Fruit fly (Drosophila melanogaster) whole organism, embryonic: ENCODE measurements around the gene Seipin.

ENCODE experiments used
- Abd-B ChIP-seq: fragments of 200-800 bp; sonication (Bioruptor generic); optimal IDR thresholded peaks from 2 replicates; lab custom pipeline; 2018; ENCODE audit warnings: missing biosample characterization, mild to moderate bottlenecking, missing genetic modification characterization, moderate library complexity
- CG11456 ChIP-seq: fragments of 200-800 bp; sonication (Bioruptor generic); IDR thresholded peaks from 3 replicates; pipeline ENCODE4 v1.3.6; 2022; ENCODE audit warnings: missing biosample characterization, missing genetic modification characterization
- CG12659 ChIP-seq: fragments of 200-800 bp; sonication (Bioruptor generic); optimal IDR thresholded peaks from 3 replicates; lab custom pipeline; 2017; ENCODE audit warnings: mild to moderate bottlenecking, missing biosample characterization, missing genetic modification reagents, missing genetic modification characterization
- CG13775 ChIP-seq: fragments of 200-800 bp; sonication (Bioruptor generic); optimal IDR thresholded peaks from 3 replicates; lab custom pipeline; 2017; ENCODE audit warnings: missing biosample characterization, mild to moderate bottlenecking, missing genetic modification characterization
- CG14667 ChIP-seq: fragments of 200-800 bp; sonication (Bioruptor generic); IDR thresholded peaks from 2 replicates; pipeline ENCODE4 v1.3.6; 2022; ENCODE audit warnings: missing biosample characterization, missing genetic modification characterization
- CG15269 ChIP-seq: fragments of 200-800 bp; sonication (Bioruptor generic); optimal IDR thresholded peaks from 2 replicates; lab custom pipeline; 2018; ENCODE audit warnings: missing biosample characterization, mild to moderate bottlenecking, missing genetic modification characterization, moderate library complexity
- CG1647 ChIP-seq: fragments of 200-800 bp; sonication (Bioruptor generic); optimal IDR thresholded peaks from 3 replicates; lab custom pipeline; 2016; ENCODE audit warnings: missing biosample characterization, missing genetic modification characterization
- CG16813 ChIP-seq: fragments of 200-800 bp; sonication (Bioruptor generic); IDR thresholded peaks from 3 replicates; pipeline ENCODE4 v1.3.6; 2022; ENCODE audit warnings: missing biosample characterization, missing genetic modification characterization; ENCODE audit not compliant: partially characterized antibody
- CG17568 ChIP-seq: fragments of 200-800 bp; sonication (Bioruptor generic); optimal IDR thresholded peaks from 2 replicates; lab custom pipeline; 2018; ENCODE audit warnings: missing biosample characterization, mild to moderate bottlenecking, missing genetic modification characterization, moderate library complexity
- CG2129 ChIP-seq: fragments of 200-800 bp; sonication (Bioruptor generic); IDR thresholded peaks from 2 replicates; pipeline ENCODE4 v1.3.6; 2022; ENCODE audit warnings: missing biosample characterization, missing genetic modification characterization; ENCODE audit not compliant: partially characterized antibody
- CG2202 ChIP-seq: fragments of 200-800 bp; sonication (Bioruptor generic); optimal IDR thresholded peaks from 2 replicates; lab custom pipeline; 2018; ENCODE audit warnings: missing biosample characterization, mild to moderate bottlenecking, missing genetic modification characterization
- CG2889 ChIP-seq: fragments of 200-800 bp; sonication (Bioruptor generic); IDR thresholded peaks from 3 replicates; pipeline ENCODE4 v1.3.6; 2022; ENCODE audit warnings: missing biosample characterization, missing genetic modification characterization
- CG3726 ChIP-seq: fragments of 200-800 bp; sonication (Bioruptor generic); IDR thresholded peaks from 3 replicates; pipeline ENCODE4, ENCODE4 v1.3.6; 2022; ENCODE audit warnings: missing biosample characterization, missing genetic modification characterization
- CG3838 ChIP-seq: fragments of 200-800 bp; sonication (Bioruptor generic); optimal IDR thresholded peaks from 3 replicates; lab custom pipeline; 2016; ENCODE audit warnings: missing biosample characterization, missing genetic modification characterization
- CG4328 ChIP-seq: fragments of 200-800 bp; sonication (Bioruptor generic); optimal IDR thresholded peaks from 3 replicates; lab custom pipeline; 2017; ENCODE audit warnings: missing biosample characterization, missing genetic modification reagents, missing genetic modification characterization
- CG6272 ChIP-seq: fragments of 200-800 bp; sonication (Bioruptor generic); IDR thresholded peaks from 2 replicates; pipeline ENCODE4 v1.3.6; 2022; ENCODE audit warnings: missing biosample characterization, missing genetic modification characterization
- CG6689 ChIP-seq: fragments of 200-800 bp; sonication (Bioruptor generic); IDR thresholded peaks from 2 replicates; pipeline ENCODE4 v1.3.6; 2022; ENCODE audit warnings: missing biosample characterization, missing genetic modification characterization
- CG9727 ChIP-seq: fragments of 200-800 bp; sonication (Bioruptor generic); optimal IDR thresholded peaks from 3 replicates; lab custom pipeline; 2017; ENCODE audit warnings: missing biosample characterization, mild to moderate bottlenecking, missing genetic modification characterization
- CG9797 ChIP-seq: fragments of 200-800 bp; sonication (Bioruptor generic); optimal IDR thresholded peaks from 3 replicates; lab custom pipeline; 2018; ENCODE audit warnings: missing biosample characterization, mild to moderate bottlenecking, missing genetic modification characterization
- CG9876 ChIP-seq: fragments of 200-800 bp; sonication (Bioruptor generic); optimal IDR thresholded peaks from 2 replicates; lab custom pipeline; 2016; ENCODE audit warnings: missing biosample characterization, missing genetic modification characterization
- Camta ChIP-seq: fragments of 200-800 bp; sonication (Bioruptor generic); optimal IDR thresholded peaks from 2 replicates; lab custom pipeline; 2016; ENCODE audit warnings: missing biosample characterization, missing genetic modification characterization
- Dbx ChIP-seq: fragments of 200-800 bp; sonication (Bioruptor generic); IDR thresholded peaks from 3 replicates; pipeline ENCODE4 v1.3.6; 2022; ENCODE audit warnings: missing biosample characterization, missing genetic modification characterization
- Deaf1 ChIP-seq: fragments of 200-800 bp; optimal IDR thresholded peaks from 3 replicates; lab custom pipeline; 2019; ENCODE audit warnings: missing biosample characterization, mild to moderate bottlenecking, missing genetic modification characterization, moderate library complexity
- Dp ChIP-seq: fragments of 200-800 bp; sonication (Bioruptor generic); optimal IDR thresholded peaks from 2 replicates; lab custom pipeline; 2018; ENCODE audit warnings: missing biosample characterization, mild to moderate bottlenecking, missing genetic modification characterization, moderate library complexity
- Eip74EF ChIP-seq, 2 experiments: fragments of 200-800 bp in 1 of 2; fragments of >200 bp in 1 of 2; sonication (Bioruptor generic) in 1 of 2; optimal IDR thresholded peaks; 2 replicates each; lab custom pipeline; 2017 to 2019; ENCODE audit warnings: missing biosample characterization in 2 of 2, missing genetic modification characterization in 2 of 2, mild to moderate bottlenecking in 1 of 2, moderate library complexity in 1 of 2
- Ets65A ChIP-seq: fragments of 200-800 bp; sonication (Bioruptor generic); peaks from one replicate; lab custom pipeline; 2016; ENCODE audit warnings: missing biosample characterization, missing genetic modification characterization
- MESR4 ChIP-seq: fragments of 200-800 bp; sonication (Bioruptor generic); optimal IDR thresholded peaks from 2 replicates; lab custom pipeline; 2018; ENCODE audit warnings: missing biosample characterization, mild to moderate bottlenecking, missing genetic modification characterization, moderate library complexity
- Mad ChIP-seq: fragments of 200-800 bp; sonication (Bioruptor generic); optimal IDR thresholded peaks from 2 replicates; lab custom pipeline; 2016; ENCODE audit warnings: missing biosample characterization, missing genetic modification characterization
- Nf-YB ChIP-seq: fragments of 200-800 bp; sonication (Bioruptor generic); optimal IDR thresholded peaks from 3 replicates; lab custom pipeline; 2019; ENCODE audit warnings: missing biosample characterization, mild to moderate bottlenecking, missing genetic modification characterization, moderate library complexity
- Rfx ChIP-seq: fragments of 200-800 bp; sonication (Bioruptor generic); IDR thresholded peaks from 2 replicates; pipeline ENCODE4 v1.3.6; 2022; ENCODE audit warnings: missing biosample characterization, missing genetic modification characterization
- Sin3A ChIP-seq: fragments of >200 bp; optimal IDR thresholded peaks from 2 replicates; lab custom pipeline; 2018
- Sry-β ChIP-seq: fragments of 200-800 bp; sonication (Bioruptor generic); optimal IDR thresholded peaks from 2 replicates; lab custom pipeline; 2018; ENCODE audit warnings: missing biosample characterization, mild to moderate bottlenecking, missing genetic modification characterization, moderate library complexity
- Sry-δ ChIP-seq: fragments of 200-800 bp; sonication (Bioruptor generic); optimal IDR thresholded peaks from 2 replicates; lab custom pipeline; 2016; ENCODE audit warnings: missing biosample characterization, missing genetic modification characterization
- caup ChIP-seq: fragments of 200-800 bp; sonication (Bioruptor generic); optimal IDR thresholded peaks from 3 replicates; lab custom pipeline; 2017; ENCODE audit warnings: missing biosample characterization, mild to moderate bottlenecking, missing genetic modification characterization, moderate library complexity; ENCODE audit not compliant: severe bottlenecking
- chif ChIP-seq, 2 experiments: fragments of 200-800 bp; sonication (Bioruptor generic); optimal IDR thresholded peaks; 3 replicates each; lab custom pipeline; 2016; ENCODE audit warnings: missing biosample characterization in 2 of 2, missing genetic modification characterization in 2 of 2
- corto ChIP-seq: fragments of 200-800 bp; sonication (Bioruptor generic); optimal IDR thresholded peaks from 2 replicates; lab custom pipeline; 2016; ENCODE audit warnings: missing biosample characterization, mild to moderate bottlenecking, missing genetic modification characterization, moderate library complexity
- crol ChIP-seq: fragments of 200-800 bp; sonication (Bioruptor generic); IDR thresholded peaks from 2 replicates; pipeline ENCODE4 v1.3.6; 2022; ENCODE audit warnings: missing biosample characterization, missing genetic modification characterization
- danr ChIP-seq: fragments of 200-800 bp; sonication (Bioruptor generic); IDR thresholded peaks from 2 replicates; pipeline ENCODE4 v1.3.6; 2022; ENCODE audit warnings: missing biosample characterization, missing genetic modification characterization
- mam ChIP-seq: fragments of 200-800 bp; sonication (Bioruptor generic); optimal IDR thresholded peaks from 3 replicates; lab custom pipeline; 2016; ENCODE audit warnings: missing biosample characterization, missing genetic modification characterization
- mld ChIP-seq: fragments of 200-800 bp; sonication (Bioruptor generic); IDR thresholded peaks from 3 replicates; pipeline ENCODE4 v1.3.6; 2022; ENCODE audit warnings: missing biosample characterization, missing genetic modification characterization; ENCODE audit not compliant: partially characterized antibody
- nom ChIP-seq: fragments of 200-800 bp; sonication (Bioruptor generic); optimal IDR thresholded peaks from 2 replicates; lab custom pipeline; 2017; ENCODE audit warnings: missing biosample characterization, missing genetic modification characterization, mild to moderate bottlenecking, moderate library complexity, missing genetic modification reagents
- pho ChIP-seq: fragments of 200-800 bp; sonication (Bioruptor generic); optimal IDR thresholded peaks from 2 replicates; lab custom pipeline; 2016; ENCODE audit warnings: missing biosample characterization, missing genetic modification characterization
- repo ChIP-seq: fragments of 200-800 bp; sonication (Bioruptor generic); optimal IDR thresholded peaks from 2 replicates; lab custom pipeline; 2016; ENCODE audit warnings: missing biosample characterization, missing genetic modification characterization
- row ChIP-seq: fragments of 200-800 bp; sonication (Bioruptor generic); IDR thresholded peaks from 3 replicates; pipeline ENCODE4 v1.3.6; 2022; ENCODE audit warnings: missing biosample characterization, missing genetic modification characterization
- scrt ChIP-seq: fragments of 200-800 bp; sonication (Bioruptor generic); optimal IDR thresholded peaks from 2 replicates; lab custom pipeline; 2018; ENCODE audit warnings: missing biosample characterization, mild to moderate bottlenecking, missing genetic modification characterization, moderate library complexity
- sens-2 ChIP-seq: fragments of 200-800 bp; sonication (Bioruptor generic); IDR thresholded peaks from 2 replicates; pipeline ENCODE4 v1.3.6; 2022; ENCODE audit warnings: missing biosample characterization, missing genetic modification characterization
- slbo ChIP-seq: fragments of 200-800 bp; sonication (Bioruptor generic); IDR thresholded peaks from 2 replicates; pipeline ENCODE4 v1.3.6; 2022; ENCODE audit warnings: missing biosample characterization, missing genetic modification characterization
- sna ChIP-seq: fragments of 200-800 bp; sonication (Bioruptor generic); IDR thresholded peaks from 2 replicates; pipeline ENCODE4 v1.3.6; 2022; ENCODE audit warnings: missing biosample characterization, missing genetic modification characterization; ENCODE audit not compliant: partially characterized antibody
- stwl ChIP-seq: fragments of 200-800 bp; sonication (Bioruptor generic); optimal IDR thresholded peaks from 3 replicates; lab custom pipeline; 2018; ENCODE audit warnings: missing biosample characterization, mild to moderate bottlenecking, missing genetic modification characterization, moderate library complexity
- usp ChIP-seq: fragments of >200 bp; optimal IDR thresholded peaks from 2 replicates; lab custom pipeline; 2017; ENCODE audit warnings: missing biosample characterization, missing genetic modification characterization

The Seipin gene

DNA sequence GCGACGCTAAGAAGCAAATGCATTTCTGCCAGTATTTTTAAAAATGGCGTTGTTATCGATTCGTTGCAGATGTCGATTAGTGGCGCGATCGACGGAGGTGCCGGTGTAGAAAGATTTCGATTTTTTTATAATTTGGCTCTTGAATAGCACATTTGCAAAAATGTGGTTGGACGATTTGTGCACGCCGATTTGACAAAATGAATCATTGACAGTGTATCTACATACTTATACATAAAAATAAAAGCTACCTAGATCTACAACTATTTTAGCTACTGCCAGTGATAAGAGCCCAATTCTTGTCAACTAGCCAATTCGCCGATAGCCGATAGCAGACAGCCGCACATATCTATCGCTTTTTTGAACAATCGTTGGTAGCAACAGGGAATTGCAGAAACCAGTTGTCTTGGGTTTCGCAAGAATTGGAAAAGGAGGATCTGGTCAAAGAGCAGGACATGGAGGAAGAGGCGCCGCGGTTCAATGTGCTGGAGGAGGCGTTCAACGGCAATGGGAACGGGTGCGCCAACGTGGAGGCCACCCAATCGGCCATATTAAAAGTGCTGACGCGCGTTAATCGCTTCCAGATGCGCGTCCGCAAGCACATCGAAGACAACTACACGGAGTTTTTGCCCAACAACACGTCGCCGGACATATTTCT is 15.6 kb upstream of the Seipin start, which contains the start of the genes Klp3A and Zw10 (continued):
- peak; percentile 68 for TF ChIP-seq Sin3A
- TF ChIP-seq CG1647 (GFP tag; lab: Kevin White, UChicago), result no peak
- peak; percentile 34 for TF ChIP-seq stwl (tag; lab: Kevin White, UChicago)
- TF ChIP-seq CG2202 (tag; lab: Kevin White, UChicago), result no peak
- TF ChIP-seq chif (GFP tag; optimal IDR thresholded peaks at IDR 0.05; lab: Kevin White, UChicago), result peak in 1 of 2 experiments; percentile 1
- TF ChIP-seq mld (GFP tag; lab: Robert Waterston, UW), result peak; percentile 41; the same call in 1 of the 3 replicates
- TF ChIP-seq Sry-β (GFP tag; lab: Kevin White, UChicago), result peak; percentile 86
- TF ChIP-seq Dbx (GFP tag; lab: Robert Waterston, UW), result no peak
- TF ChIP-seq CG11456 (GFP tag; lab: Robert Waterston, UW), result 0 out of 3 replicates have a peak, but pooled peaks have one; percentile 14
- TF ChIP-seq Dp (GFP tag; lab: Kevin White, UChicago), result peak; percentile 63
- peak; percentile 43 for TF ChIP-seq pho (GFP tag; lab: Kevin White, UChicago)
- TF ChIP-seq CG12659 (GFP tag; lab: Kevin White, UChicago), result peak; percentile 41
- TF ChIP-seq usp (GFP tag; lab: Kevin White, UChicago), result no peak
- TF ChIP-seq CG6272, result peak; percentile 26; the same call in 1 of the 2 replicates
- peak; percentile 28; the same call in 1 of the 2 replicates for TF ChIP-seq Rfx (GFP tag; lab: Robert Waterston, UW)
- no peak for TF ChIP-seq corto (GFP tag; lab: Kevin White, UChicago)
- TF ChIP-seq CG3838, result no peak
- TF ChIP-seq sens-2, result no peak
- peak; percentile 63; the same call in 1 of the 2 replicates for TF ChIP-seq sna (GFP tag; lab: Robert Waterston, UW)
- peak; percentile 28 for TF ChIP-seq CG13775 (GFP tag; lab: Kevin White, UChicago)
- TF ChIP-seq CG3726 (GFP tag; lab: Robert Waterston, UW), result no peak
- peak; percentile 26 for TF ChIP-seq mam (GFP tag; lab: Kevin White, UChicago)
- TF ChIP-seq CG14667 (GFP tag; lab: Robert Waterston, UW), result no peak
- TF ChIP-seq CG6689 (GFP tag; lab: Robert Waterston, UW), result no peak
- peak; percentile 79 for TF ChIP-seq row
- peak; percentile 11 for TF ChIP-seq Camta (GFP tag; lab: Kevin White, UChicago)
- peak; percentile 70 for TF ChIP-seq CG16813 (GFP tag; lab: Robert Waterston, UW)
- no peak for TF ChIP-seq repo
- no peak for TF ChIP-seq crol (GFP tag; lab: Robert Waterston, UW)
- no peak for TF ChIP-seq danr (GFP tag; lab: Robert Waterston, UW)
- peak; percentile 13 for TF ChIP-seq CG9727 (GFP tag; lab: Kevin White, UChicago)
- TF ChIP-seq CG17568 (GFP tag; lab: Kevin White, UChicago), result no peak
- TF ChIP-seq caup (GFP tag; lab: Kevin White, UChicago), result no peak
- no peak for TF ChIP-seq CG4328 (GFP tag; lab: Kevin White, UChicago)
- TF ChIP-seq Ets65A (GFP tag; lab: Kevin White, UChicago), result peak; percentile 81
- TF ChIP-seq CG9876, result no peak
- TF ChIP-seq nom (GFP tag; lab: Kevin White, UChicago), result peak; percentile 6
- no peak for TF ChIP-seq CG2129 (GFP tag; lab: Robert Waterston, UW)
- peak; percentile 40 for TF ChIP-seq slbo (GFP tag; lab: Robert Waterston, UW)
- TF ChIP-seq CG9797 (GFP tag; lab: Kevin White, UChicago), result peak; percentile 14
- no peak for TF ChIP-seq CG15269
- TF ChIP-seq Nf-YB (GFP tag; lab: Kevin White, UChicago), result no peak
- no peak for TF ChIP-seq Mad (GFP tag; lab: Kevin White, UChicago)
- no peak for TF ChIP-seq Abd-B (GFP tag; lab: Kevin White, UChicago)
- no peak for TF ChIP-seq Deaf1
- no peak for TF ChIP-seq CG2889 (GFP tag; lab: Robert Waterston, UW)
- TF ChIP-seq Eip74EF (GFP tag; optimal IDR thresholded peaks at IDR 0.05; lab: Kevin White, UChicago), result no peak
- TF ChIP-seq Sry-δ, result peak; percentile 74
- no peak for TF ChIP-seq scrt (GFP tag; lab: Kevin White, UChicago)
- TF ChIP-seq MESR4, result peak; percentile 26
